Worm (Caenorhabditis elegans) whole organism, L4 larva: Measurements from ENCODE around the gene T16G1.9.

Experiments
- F10B5.3 ChIP-seq: sonication (generic microtip); optimal IDR thresholded peaks from 2 replicates; lab custom pipeline; 2016; ENCODE audit warnings: mild to moderate bottlenecking, missing genetic modification characterization, missing compliant biosample characterization
- F37D6.2 ChIP-seq: sonication (generic microtip); optimal IDR thresholded peaks from 2 replicates; lab custom pipeline; 2016; ENCODE audit warnings: mild to moderate bottlenecking, missing genetic modification characterization, missing compliant biosample characterization
- ces-1 ChIP-seq: fragments of 150-350 bp; sonication (generic microtip); optimal IDR thresholded peaks from 4 replicates; lab custom pipeline; 2014; ENCODE audit warnings: missing biosample characterization, missing genetic modification reagents, missing genetic modification characterization
- daf-19 ChIP-seq: fragments of 200-800 bp; sonication (Bioruptor generic); conservative IDR thresholded peaks from 2 replicates; pipeline ENCODE4 v1.3.6; 2022; ENCODE audit warnings: missing genetic modification characterization, missing compliant biosample characterization
- mdt-29 ChIP-seq: fragments of 200-800 bp; sonication (Bioruptor generic); IDR thresholded peaks from 2 replicates; pipeline ENCODE4 v1.3.6; 2022; ENCODE audit warnings: missing genetic modification reagents, missing genetic modification characterization, missing compliant biosample characterization
- nhr-11 ChIP-seq: fragments of 150-350 bp; optimal IDR thresholded peaks from 2 replicates; lab custom pipeline; 2014; ENCODE audit warnings: missing biosample characterization, missing genetic modification characterization
- nhr-237 ChIP-seq: sonication (generic microtip); optimal IDR thresholded peaks from 2 replicates; lab custom pipeline; 2017; ENCODE audit warnings: missing biosample characterization, missing genetic modification characterization
- saeg-2 ChIP-seq: fragments of 200-800 bp; sonication (Bioruptor generic); IDR thresholded peaks from 2 replicates; pipeline ENCODE4 v1.3.6; 2022; ENCODE audit warnings: missing genetic modification reagents, missing genetic modification characterization, missing compliant biosample characterization
- snpc-4 ChIP-seq: fragments of 150-350 bp; optimal IDR thresholded peaks from 2 replicates; lab custom pipeline; 2014; ENCODE audit warnings: missing biosample characterization, missing genetic modification characterization
- spr-3 ChIP-seq: fragments of 200-800 bp; sonication (Bioruptor generic); optimal IDR thresholded peaks from 2 replicates; lab custom pipeline; 2018; ENCODE audit warnings: mild to moderate bottlenecking, missing genetic modification characterization, missing compliant biosample characterization
- zag-1 ChIP-seq: fragments of 150-350 bp; optimal IDR thresholded peaks from 2 replicates; lab custom pipeline; 2014; ENCODE audit warnings: missing biosample characterization, missing genetic modification characterization

DNA sequence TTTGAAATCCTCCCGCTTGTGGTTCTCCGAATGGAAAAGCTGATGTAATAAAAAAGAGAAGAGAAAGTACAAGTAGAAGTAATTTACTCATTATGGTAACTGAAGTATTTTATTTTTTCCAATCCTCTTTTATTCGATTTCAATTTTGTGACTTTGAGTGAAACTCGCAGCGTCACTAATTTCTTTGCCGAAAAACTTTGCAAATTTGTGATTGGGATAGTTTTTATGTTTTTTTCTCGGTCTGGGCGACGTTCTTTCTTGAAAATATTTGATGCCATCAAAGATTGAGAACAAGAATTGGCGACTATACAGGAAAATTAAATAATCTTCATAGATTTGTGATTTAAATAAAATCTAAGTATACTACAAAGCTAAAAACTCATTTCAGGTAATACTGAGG is 48.9 kb upstream of the T16G1.9 start, which contains the start of gene far-4:
- TF ChIP-seq F37D6.2 (tag; lab: Kevin White, UChicago) (no peak), zag-1 (tag; lab: Kevin White, UChicago) (no peak), saeg-2 (GFP tag; lab: Robert Waterston, UW) (no peak), daf-19 (no peak), ces-1 (GFP tag; lab: Kevin White, UChicago) (no peak), F10B5.3 (tag; lab: Kevin White, UChicago) (no peak), nhr-237 (tag; lab: Kevin White, UChicago) (no peak), mdt-29 (GFP tag; lab: Robert Waterston, UW) (no peak), snpc-4 (tag; lab: Kevin White, UChicago) (no peak), spr-3 (GFP tag; lab: Kevin White, UChicago) (no peak), nhr-11 (tag; lab: Kevin White, UChicago) (no peak)
